Worm (Caenorhabditis elegans) whole organism, L1 larva: Measurements from ENCODE around the gene srx-77.
A peak's percentile ranks its signal among the peaks of the same experiment; 100 is the strongest.

Experiments
- C16A3.4 ChIP-seq: fragments of 150-350 bp; optimal IDR thresholded peaks from 2 replicates; lab custom pipeline; 2014; ENCODE audit warnings: missing biosample characterization, missing genetic modification characterization
- C34B4.2 ChIP-seq: sonication (generic microtip); optimal IDR thresholded peaks from 2 replicates; lab custom pipeline; 2017; ENCODE audit warnings: mild to moderate bottlenecking, missing genetic modification characterization, missing compliant biosample characterization
- aha-1 ChIP-seq: fragments of 150-350 bp; optimal IDR thresholded peaks from 2 replicates; lab custom pipeline; 2014; ENCODE audit warnings: missing biosample characterization, missing genetic modification characterization
- ama-1 ChIP-seq: fragments of 150-350 bp; optimal IDR thresholded peaks from 2 replicates; lab custom pipeline; 2014
- blmp-1 ChIP-seq: fragments of 150-350 bp; optimal IDR thresholded peaks from 2 replicates; lab custom pipeline; 2014; ENCODE audit warnings: missing biosample characterization, missing genetic modification characterization
- ceh-63 ChIP-seq: fragments of 200-800 bp; sonication (Bioruptor generic); optimal IDR thresholded peaks from 2 replicates; lab custom pipeline; 2018; ENCODE audit warnings: mild to moderate bottlenecking, missing genetic modification characterization, missing compliant biosample characterization
- dpl-1 ChIP-seq, 3 experiments: fragments of 150-350 bp in 2 of 3; sonication (generic microtip) in 1 of 3; optimal IDR thresholded peaks; 2 replicates each; lab custom pipeline; 2014 to 2017; ENCODE audit warnings: missing biosample characterization in 3 of 3, missing genetic modification characterization in 3 of 3, missing genetic modification reagents in 3 of 3
- dsc-1 ChIP-seq: sonication (generic microtip); optimal IDR thresholded peaks from 2 replicates; lab custom pipeline; 2016; ENCODE audit warnings: mild to moderate bottlenecking, missing genetic modification characterization, missing compliant biosample characterization
- efl-1 ChIP-seq, 4 experiments: fragments of 150-350 bp; optimal IDR thresholded peaks in 3 of 4; peaks in 1 of 4; 1 replicate in 1 of 4; 2 replicates in 3 of 4; lab custom pipeline; 2014; ENCODE audit warnings: missing biosample characterization in 2 of 4, missing genetic modification characterization in 2 of 4, missing genetic modification reagents in 2 of 4
- egl-13 ChIP-seq: sonication (generic microtip); optimal IDR thresholded peaks from 2 replicates; lab custom pipeline; 2016; ENCODE audit warnings: missing genotype, missing genetic modification reagents, missing genetic modification characterization, missing compliant biosample characterization
- elt-2 ChIP-seq: sonication (generic microtip); optimal IDR thresholded peaks from 2 replicates; lab custom pipeline; 2016; ENCODE audit warnings: missing genetic modification characterization, mild to moderate bottlenecking, inconsistent platforms, missing compliant biosample characterization, missing genetic modification reagents
- fkh-4 ChIP-seq: sonication (generic microtip); optimal IDR thresholded peaks from 2 replicates; lab custom pipeline; 2016; ENCODE audit warnings: missing compliant biosample characterization, missing genetic modification characterization, borderline replicate concordance
- grh-1 ChIP-seq: fragments of 200-800 bp; sonication (Bioruptor generic); IDR thresholded peaks from 2 replicates; pipeline ENCODE4 v1.3.6; 2022; ENCODE audit warnings: missing genetic modification reagents, missing genetic modification characterization, missing compliant biosample characterization
- hlh-17 ChIP-seq: fragments of 200-800 bp; sonication (Bioruptor generic); optimal IDR thresholded peaks from 2 replicates; lab custom pipeline; 2018; ENCODE audit warnings: missing genetic modification characterization, mild to moderate bottlenecking, missing compliant biosample characterization, moderate library complexity, borderline replicate concordance
- hpl-2 ChIP-seq: fragments of 150-350 bp; optimal IDR thresholded peaks from 2 replicates; lab custom pipeline; 2014; ENCODE audit warnings: missing biosample characterization, missing genetic modification reagents, missing genetic modification characterization
- jun-1 ChIP-seq: fragments of 150-350 bp; optimal IDR thresholded peaks from 2 replicates; lab custom pipeline; 2014; ENCODE audit warnings: missing biosample characterization, missing genetic modification reagents, missing genetic modification characterization
- lin-14 ChIP-seq: fragments of 200-800 bp; sonication (Bioruptor generic); optimal IDR thresholded peaks from 2 replicates; lab custom pipeline; 2018; ENCODE audit warnings: mild to moderate bottlenecking, missing genetic modification characterization, moderate library complexity, missing compliant biosample characterization
- lin-15B ChIP-seq: fragments of 150-350 bp; sonication (generic microtip); optimal IDR thresholded peaks from 3 replicates; lab custom pipeline; 2014; ENCODE audit warnings: missing biosample characterization, missing genetic modification characterization
- lin-35 ChIP-seq, 2 experiments: fragments of 150-350 bp; optimal IDR thresholded peaks; 2 replicates each; lab custom pipeline; 2014; ENCODE audit warnings: missing biosample characterization in 2 of 2, missing genetic modification characterization in 2 of 2, missing genetic modification reagents in 2 of 2
- lin-39 ChIP-seq: fragments of 150-350 bp; optimal IDR thresholded peaks from 2 replicates; lab custom pipeline; 2014; ENCODE audit warnings: missing biosample characterization, missing genetic modification reagents, missing genetic modification characterization
- lir-3 ChIP-seq: sonication (generic microtip); optimal IDR thresholded peaks from 2 replicates; lab custom pipeline; 2016; ENCODE audit warnings: mild to moderate bottlenecking, missing genetic modification characterization, moderate library complexity, missing compliant biosample characterization; ENCODE audit not compliant: poor library complexity
- mdl-1 ChIP-seq, 2 experiments: fragments of 150-350 bp; optimal IDR thresholded peaks; 2 replicates each; lab custom pipeline; 2014 to 2017; ENCODE audit warnings: missing biosample characterization in 2 of 2, missing genetic modification characterization in 2 of 2, inconsistent platforms in 1 of 2
- mep-1 ChIP-seq: fragments of 150-350 bp; optimal IDR thresholded peaks from 2 replicates; lab custom pipeline; 2014; ENCODE audit warnings: missing biosample characterization, missing genetic modification characterization
- nhr-19 ChIP-seq: fragments of 200-800 bp; sonication (Bioruptor generic); conservative IDR thresholded peaks from 2 replicates; pipeline ENCODE4 v1.3.6; 2022; ENCODE audit warnings: missing genetic modification characterization, missing compliant biosample characterization
- nhr-20 ChIP-seq: sonication (generic microtip); optimal IDR thresholded peaks from 2 replicates; lab custom pipeline; 2016; ENCODE audit warnings: mild to moderate bottlenecking, missing genetic modification characterization, missing compliant biosample characterization
- nhr-71 ChIP-seq: sonication (generic microtip); optimal IDR thresholded peaks from 2 replicates; lab custom pipeline; 2016; ENCODE audit warnings: mild to moderate bottlenecking, missing genetic modification characterization, moderate library complexity, missing compliant biosample characterization
- nhr-76 ChIP-seq: sonication (generic microtip); optimal IDR thresholded peaks from 2 replicates; lab custom pipeline; 2017; ENCODE audit warnings: missing biosample characterization, missing genetic modification characterization
- nhr-77 ChIP-seq: fragments of 150-350 bp; optimal IDR thresholded peaks from 2 replicates; lab custom pipeline; 2014; ENCODE audit warnings: missing biosample characterization, missing genetic modification characterization
- nhr-84 ChIP-seq: sonication (generic microtip); optimal IDR thresholded peaks from 2 replicates; lab custom pipeline; 2017; ENCODE audit warnings: missing biosample characterization, missing genetic modification characterization
- nhr-90 ChIP-seq: sonication (generic microtip); optimal IDR thresholded peaks from 2 replicates; lab custom pipeline; 2016; ENCODE audit warnings: mild to moderate bottlenecking, missing genetic modification characterization, missing compliant biosample characterization; ENCODE audit not compliant: poor library complexity
- pag-3 ChIP-seq: sonication (generic microtip); optimal IDR thresholded peaks from 2 replicates; lab custom pipeline; 2017; ENCODE audit warnings: missing genetic modification characterization, mild to moderate bottlenecking, missing compliant biosample characterization, antibody characterized with exemption, borderline replicate concordance; ENCODE audit not compliant: insufficient read depth
- skn-1 ChIP-seq: fragments of 150-350 bp; optimal IDR thresholded peaks from 2 replicates; lab custom pipeline; 2014; ENCODE audit warnings: missing biosample characterization, missing genetic modification characterization
- snpc-4 ChIP-seq: fragments of 150-350 bp; optimal IDR thresholded peaks from 2 replicates; lab custom pipeline; 2014; ENCODE audit warnings: missing biosample characterization, missing genetic modification characterization
- snu-23 ChIP-seq: sonication (generic microtip); optimal IDR thresholded peaks from 2 replicates; lab custom pipeline; 2016; ENCODE audit warnings: missing genetic modification characterization, missing compliant biosample characterization
- sox-4 ChIP-seq: sonication (generic microtip); optimal IDR thresholded peaks from 2 replicates; lab custom pipeline; 2016; ENCODE audit warnings: missing genetic modification characterization, missing compliant biosample characterization
- sup-37 ChIP-seq: fragments of 200-800 bp; sonication (Bioruptor generic); optimal IDR thresholded peaks from 2 replicates; lab custom pipeline; 2018; ENCODE audit warnings: mild to moderate bottlenecking, missing genetic modification characterization, missing compliant biosample characterization
- swsn-7 ChIP-seq: sonication (generic microtip); optimal IDR thresholded peaks from 2 replicates; lab custom pipeline; 2016; ENCODE audit warnings: missing genetic modification characterization, missing compliant biosample characterization
- tbx-2 ChIP-seq: sonication (generic microtip); optimal IDR thresholded peaks from 2 replicates; lab custom pipeline; 2016; ENCODE audit warnings: missing genetic modification characterization, missing compliant biosample characterization
- unc-130 ChIP-seq: fragments of 150-350 bp; optimal IDR thresholded peaks from 2 replicates; lab custom pipeline; 2017; ENCODE audit warnings: missing biosample characterization, missing genetic modification characterization, inconsistent platforms
- unc-30 ChIP-seq: sonication (generic microtip); optimal IDR thresholded peaks from 2 replicates; lab custom pipeline; 2017; ENCODE audit warnings: missing biosample characterization, missing genetic modification characterization
- unc-86 ChIP-seq: sonication (generic microtip); optimal IDR thresholded peaks from 2 replicates; lab custom pipeline; 2016; ENCODE audit warnings: missing genetic modification characterization, missing compliant biosample characterization
- ztf-11 ChIP-seq, 2 experiments: sonication (generic microtip); optimal IDR thresholded peaks; 2 replicates each; lab custom pipeline; 2016 to 2017; ENCODE audit warnings: missing genetic modification characterization in 2 of 2, missing biosample characterization in 1 of 2, missing compliant biosample characterization in 1 of 2
- ztf-4 ChIP-seq: fragments of 150-350 bp; optimal IDR thresholded peaks from 2 replicates; lab custom pipeline; 2014; ENCODE audit warnings: missing biosample characterization, missing genetic modification characterization

srx-77 gene

DNA sequence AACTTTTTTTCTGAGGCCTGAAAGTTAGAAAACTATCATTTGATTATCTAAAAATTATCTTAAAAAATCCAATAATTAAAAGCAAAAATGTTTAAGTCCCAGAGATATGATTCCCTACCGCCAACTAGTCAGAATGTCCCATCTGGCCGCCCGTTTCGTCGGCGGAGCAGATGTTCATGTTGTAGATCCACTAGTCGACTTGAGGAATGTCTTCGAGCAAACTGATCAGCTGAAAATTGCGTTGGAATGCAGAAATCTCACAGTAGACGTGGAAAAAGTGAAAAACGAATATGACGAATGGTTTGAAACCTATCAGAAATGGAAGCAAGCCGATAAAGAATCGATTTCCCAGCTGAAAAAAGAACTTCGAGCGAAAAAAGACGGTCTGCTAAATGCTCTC, 20.7 kb upstream of the srx-77 start, which contains the start of gene K03B4.1:
K03B4.1 (plus strand) TSS at position 97 of the 400 bp plus-strand sequence.
- no peak for TF ChIP-seq skn-1 (tag; lab: Kevin White, UChicago)
- TF ChIP-seq nhr-20 (tag; lab: Kevin White, UChicago), result no peak
- TF ChIP-seq efl-1 (optimal IDR thresholded peaks at IDR 0.05; lab: Kevin White, UChicago), result no peak
- TF ChIP-seq efl-1 (GFP tag; optimal IDR thresholded peaks at IDR 0.05 in 1 of 2; lab: Kevin White, UChicago), result peak in 1 of 2 experiments; percentile 43
- TF ChIP-seq ama-1 (lab: Kevin White, UChicago), result peak; percentile 38
- TF ChIP-seq nhr-84 (tag; lab: Kevin White, UChicago), result no peak
- TF ChIP-seq snpc-4, result no peak
- TF ChIP-seq sox-4 (tag; lab: Kevin White, UChicago), result no peak
- no peak for TF ChIP-seq ztf-4 (tag; lab: Kevin White, UChicago)
- no peak for TF ChIP-seq C16A3.4 (tag; lab: Kevin White, UChicago)
- no peak for TF ChIP-seq lin-14 (GFP tag; lab: Kevin White, UChicago)
- no peak for TF ChIP-seq pag-3

DNA sequence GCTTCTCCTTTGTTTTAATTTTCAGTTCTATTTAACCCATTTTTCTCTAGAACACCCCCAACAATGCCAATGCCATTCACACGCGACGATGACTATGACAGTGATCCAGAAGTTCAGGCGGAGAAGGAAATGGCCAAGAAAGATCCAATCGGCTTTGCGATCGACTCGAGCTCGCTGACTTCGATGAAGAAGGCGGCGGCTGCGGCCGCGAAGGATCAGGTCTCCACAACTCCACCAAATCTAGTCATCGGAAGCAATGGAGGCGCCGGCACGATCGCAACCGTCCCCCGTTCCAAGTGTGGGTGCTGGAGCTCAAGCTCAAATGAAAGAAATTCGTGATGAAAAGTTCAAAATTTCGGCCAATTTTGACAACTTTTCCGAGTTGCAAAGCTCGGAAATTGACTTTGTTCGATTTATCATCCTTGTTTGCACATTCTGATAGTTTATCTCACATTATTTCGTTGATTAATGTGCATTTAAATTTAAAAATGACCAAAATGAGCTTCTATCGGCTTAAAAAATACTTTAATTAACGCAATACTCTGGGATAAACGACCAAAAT, 19.5 kb upstream of the srx-77 start, which contains the start of gene K03B4.2:
K03B4.2 (plus strand) TSS at position 51 of the 562 bp plus-strand sequence.
- TF ChIP-seq dsc-1 (tag; lab: Kevin White, UChicago) (no peak), elt-2 (tag; lab: Kevin White, UChicago) (peak; percentile 3), efl-1 (optimal IDR thresholded peaks at IDR 0.05; lab: Kevin White, UChicago) (no peak), efl-1 (GFP tag; optimal IDR thresholded peaks at IDR 0.05 in 1 of 2; lab: Kevin White, UChicago) (peak in 1 of 2 experiments; percentile 81), nhr-71 (tag; lab: Kevin White, UChicago) (peak; percentile 11), ama-1 (lab: Kevin White, UChicago) (peak; percentile 71)

DNA sequence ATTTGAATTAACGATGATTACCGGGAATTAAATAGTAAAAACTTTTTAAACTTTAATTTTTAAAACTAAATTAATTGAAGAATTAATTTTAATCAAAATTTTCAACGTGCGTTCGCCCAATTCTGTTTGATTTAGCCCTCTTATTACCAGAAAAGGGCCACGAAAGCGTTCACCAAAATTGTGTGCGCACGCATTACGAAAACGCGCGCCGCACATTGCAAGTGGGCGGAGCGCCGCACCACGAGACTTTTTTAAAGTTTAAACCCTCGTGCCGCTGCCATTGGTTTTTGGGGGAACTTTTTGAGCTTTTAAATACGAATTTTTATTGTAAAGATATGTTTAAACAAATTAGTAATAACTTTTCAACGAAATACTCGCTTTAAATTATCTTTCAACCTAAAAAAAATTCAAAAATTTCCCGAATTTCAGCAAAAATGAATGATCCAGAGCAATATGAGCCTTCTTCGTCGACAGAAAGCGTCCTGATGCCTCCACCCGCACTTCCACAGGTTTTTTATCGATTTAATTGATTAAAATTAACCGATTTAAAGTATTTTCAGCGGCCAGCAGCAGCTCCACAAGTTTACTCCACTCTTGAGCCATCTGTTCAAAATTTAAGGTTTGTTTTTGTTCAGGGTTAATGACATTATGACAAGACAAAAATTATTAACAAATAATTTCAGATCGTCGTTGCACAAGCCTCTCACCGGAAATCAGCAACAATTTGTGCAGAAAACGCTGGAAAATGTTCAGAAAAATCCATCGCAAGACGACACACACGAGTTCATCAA, 18.3 kb upstream of the srx-77 start, which contains the start of gene taf-10:
taf-10 (plus strand) TSS at position 424 of the 791 bp plus-strand sequence.
- TF ChIP-seq egl-13 (tag; lab: Kevin White, UChicago) (peak; percentile 19), unc-130 (peak; percentile 24), nhr-90 (tag; lab: Kevin White, UChicago) (peak; percentile 66), fkh-4 (tag; lab: Kevin White, UChicago) (no peak), tbx-2 (tag; lab: Kevin White, UChicago) (peak; percentile 53), blmp-1 (tag; lab: Kevin White, UChicago) (peak; percentile 15), lin-15B (tag; lab: Kevin White, UChicago) (peak; percentile 9), ceh-63 (GFP tag; lab: Kevin White, UChicago) (no peak), mep-1 (tag; lab: Kevin White, UChicago) (peak; percentile 47), lin-35 (GFP tag; optimal IDR thresholded peaks at IDR 0.05; lab: Kevin White, UChicago) (peak; percentile 45 to 75), swsn-7 (tag; lab: Kevin White, UChicago) (peak; percentile 61), dpl-1 (GFP tag; optimal IDR thresholded peaks at IDR 0.05; lab: Kevin White, UChicago) (peak; percentile 44 to 66 (median 66)), nhr-76 (tag; lab: Kevin White, UChicago) (no peak), aha-1 (tag; lab: Kevin White, UChicago) (no peak), nhr-20 (tag; lab: Kevin White, UChicago) (peak; percentile 62), mdl-1 (tag; optimal IDR thresholded peaks at IDR 0.05; lab: Kevin White, UChicago) (peak in 1 of 2 experiments; percentile 88), snpc-4 (peak; percentile 40), jun-1 (no peak), lin-39 (tag; lab: Kevin White, UChicago) (peak; percentile 28), C34B4.2 (tag; lab: Kevin White, UChicago) (no peak), lir-3 (tag; lab: Kevin White, UChicago) (peak; percentile 21), C16A3.4 (tag; lab: Kevin White, UChicago) (peak; percentile 61), nhr-77 (tag; lab: Kevin White, UChicago) (no peak), sox-4 (tag; lab: Kevin White, UChicago) (no peak), hpl-2 (GFP tag; lab: Kevin White, UChicago) (no peak), hlh-17 (GFP tag; lab: Kevin White, UChicago) (no peak), snu-23 (GFP tag; lab: Kevin White, UChicago) (peak; percentile 67), sup-37 (GFP tag; lab: Kevin White, UChicago) (no peak), grh-1 (GFP tag; lab: Robert Waterston, UW) (peak; percentile 51), nhr-71 (tag; lab: Kevin White, UChicago) (peak; percentile 73), skn-1 (tag; lab: Kevin White, UChicago) (peak; percentile 72), unc-30 (tag; lab: Kevin White, UChicago) (no peak), unc-86 (tag; lab: Kevin White, UChicago) (peak; percentile 11), ztf-11 (tag; optimal IDR thresholded peaks at IDR 0.05; lab: Kevin White, UChicago) (peak in 1 of 2 experiments; percentile 47), nhr-19 (GFP tag; lab: Robert Waterston, UW) (peak; percentile 52)
